Worm (Caenorhabditis elegans) whole organism, L3 larva: ENCODE data around the gene F02C12.2.

Experiments
- R02D3.7 ChIP-seq: fragments of 150-350 bp; optimal IDR thresholded peaks from 2 replicates; lab custom pipeline; 2014; ENCODE audit warnings: missing biosample characterization, missing genetic modification characterization
- aly-2 ChIP-seq: fragments of 150-350 bp; optimal IDR thresholded peaks from 2 replicates; lab custom pipeline; 2014; ENCODE audit warnings: missing biosample characterization, missing genetic modification characterization
- ceh-16 ChIP-seq: sonication (generic microtip); optimal IDR thresholded peaks from 2 replicates; lab custom pipeline; 2017; ENCODE audit warnings: missing biosample characterization, missing genetic modification characterization
- ceh-82 ChIP-seq: fragments of 150-350 bp; optimal IDR thresholded peaks from 2 replicates; lab custom pipeline; 2014; ENCODE audit warnings: missing biosample characterization, missing genetic modification characterization
- ceh-9 ChIP-seq: sonication (generic microtip); optimal IDR thresholded peaks from 2 replicates; lab custom pipeline; 2018; ENCODE audit warnings: missing biosample characterization, missing genetic modification characterization
- daf-12 ChIP-seq: fragments of 150-350 bp; optimal IDR thresholded peaks from 2 replicates; lab custom pipeline; 2014; ENCODE audit warnings: missing biosample characterization, missing genetic modification reagents, missing genetic modification characterization
- egl-27 ChIP-seq: sonication (generic microtip); optimal IDR thresholded peaks from 4 replicates; lab custom pipeline; 2017; ENCODE audit warnings: missing biosample characterization, missing genetic modification reagents, missing genetic modification characterization
- egl-5 ChIP-seq: fragments of 150-350 bp; optimal IDR thresholded peaks from 2 replicates; lab custom pipeline; 2017; ENCODE audit warnings: missing biosample characterization, missing genetic modification reagents, missing genetic modification characterization, inconsistent platforms
- elt-1 ChIP-seq: fragments of 150-350 bp; optimal IDR thresholded peaks from 2 replicates; lab custom pipeline; 2014; ENCODE audit warnings: missing biosample characterization, missing genetic modification characterization
- elt-2 ChIP-seq: sonication (generic microtip); optimal IDR thresholded peaks from 2 replicates; lab custom pipeline; 2016; ENCODE audit warnings: missing genetic modification reagents, mild to moderate bottlenecking, missing genetic modification characterization, missing compliant biosample characterization
- elt-3 ChIP-seq, 3 experiments: fragments of 150-350 bp in 1 of 3; sonication (generic microtip) in 2 of 3; optimal IDR thresholded peaks; 2 replicates in 2 of 3; 4 replicates in 1 of 3; lab custom pipeline; 2014 to 2017; ENCODE audit warnings: missing biosample characterization in 3 of 3, missing genetic modification characterization in 3 of 3
- fkh-10 ChIP-seq: sonication (generic microtip); optimal IDR thresholded peaks from 2 replicates; lab custom pipeline; 2017; ENCODE audit warnings: missing biosample characterization, missing genetic modification reagents, missing genetic modification characterization
- fos-1 ChIP-seq: fragments of 150-350 bp; optimal IDR thresholded peaks from 2 replicates; lab custom pipeline; 2014; ENCODE audit warnings: missing biosample characterization, missing genetic modification characterization
- hmg-11 ChIP-seq: sonication (generic microtip); optimal IDR thresholded peaks from 2 replicates; lab custom pipeline; 2016; ENCODE audit warnings: missing genetic modification characterization, missing compliant biosample characterization
- jun-1 ChIP-seq: fragments of 150-350 bp; optimal IDR thresholded peaks from 2 replicates; lab custom pipeline; 2014; ENCODE audit warnings: missing biosample characterization, missing genetic modification reagents, missing genetic modification characterization
- lin-15B ChIP-seq: fragments of 150-350 bp; optimal IDR thresholded peaks from 2 replicates; lab custom pipeline; 2014; ENCODE audit warnings: missing biosample characterization, missing genetic modification characterization
- lin-39 ChIP-seq: fragments of 150-350 bp; optimal IDR thresholded peaks from 2 replicates; lab custom pipeline; 2018; ENCODE audit warnings: missing biosample characterization, missing genetic modification reagents, missing genetic modification characterization
- lsy-12 ChIP-seq: sonication (generic microtip); optimal IDR thresholded peaks from 2 replicates; lab custom pipeline; 2016; ENCODE audit warnings: mild to moderate bottlenecking, missing genetic modification characterization, missing compliant biosample characterization
- mml-1 ChIP-seq: fragments of 150-350 bp; sonication (generic microtip); optimal IDR thresholded peaks from 3 replicates; lab custom pipeline; 2014; ENCODE audit warnings: missing biosample characterization, missing genetic modification characterization
- nfya-1 ChIP-seq: sonication (generic microtip); optimal IDR thresholded peaks from 2 replicates; lab custom pipeline; 2017; ENCODE audit warnings: missing genetic modification characterization, mild to moderate bottlenecking, missing compliant biosample characterization, antibody characterized with exemption, moderate library complexity; ENCODE audit not compliant: insufficient read depth
- nhr-11 ChIP-seq: fragments of 150-350 bp; optimal IDR thresholded peaks from 2 replicates; lab custom pipeline; 2014; ENCODE audit warnings: missing biosample characterization, missing genetic modification characterization
- nhr-12 ChIP-seq: fragments of 150-350 bp; optimal IDR thresholded peaks from 2 replicates; lab custom pipeline; 2014; ENCODE audit warnings: missing biosample characterization, missing genetic modification characterization
- nhr-23 ChIP-seq: fragments of 150-350 bp; optimal IDR thresholded peaks from 2 replicates; lab custom pipeline; 2014; ENCODE audit warnings: missing biosample characterization, missing genetic modification reagents, missing genetic modification characterization
- nhr-25 ChIP-seq: sonication (generic microtip); optimal IDR thresholded peaks from 2 replicates; lab custom pipeline; 2017; ENCODE audit warnings: missing biosample characterization, missing genetic modification characterization
- nhr-43 ChIP-seq: sonication (generic microtip); optimal IDR thresholded peaks from 2 replicates; lab custom pipeline; 2016; ENCODE audit warnings: mild to moderate bottlenecking, missing genetic modification characterization, missing compliant biosample characterization; ENCODE audit not compliant: poor library complexity, severe bottlenecking
- pha-4 ChIP-seq: fragments of 150-350 bp; optimal IDR thresholded peaks from 2 replicates; lab custom pipeline; 2014; ENCODE audit warnings: missing biosample characterization, missing genetic modification reagents, missing genetic modification characterization
- skn-1 ChIP-seq: fragments of 150-350 bp; optimal IDR thresholded peaks from 2 replicates; lab custom pipeline; 2014; ENCODE audit warnings: missing biosample characterization, missing genetic modification characterization
- tbx-2 ChIP-seq: sonication (generic microtip); optimal IDR thresholded peaks from 2 replicates; lab custom pipeline; 2016; ENCODE audit warnings: mild to moderate bottlenecking, missing genetic modification characterization, missing compliant biosample characterization
- unc-39 ChIP-seq: sonication (generic microtip); optimal IDR thresholded peaks from 4 replicates; lab custom pipeline; 2017; ENCODE audit warnings: missing biosample characterization, missing genetic modification characterization
- unc-62 ChIP-seq: fragments of 150-350 bp; sonication (generic microtip); optimal IDR thresholded peaks from 4 replicates; lab custom pipeline; 2014; ENCODE audit warnings: missing biosample characterization, missing genetic modification reagents, missing genetic modification characterization
- zag-1 ChIP-seq: fragments of 150-350 bp; optimal IDR thresholded peaks from 2 replicates; lab custom pipeline; 2014; ENCODE audit warnings: missing biosample characterization, missing genetic modification characterization
- ztf-11 ChIP-seq: fragments of 150-350 bp; optimal IDR thresholded peaks from 2 replicates; lab custom pipeline; 2014; ENCODE audit warnings: missing biosample characterization, missing genetic modification characterization

Gene F02C12.2

DNA sequence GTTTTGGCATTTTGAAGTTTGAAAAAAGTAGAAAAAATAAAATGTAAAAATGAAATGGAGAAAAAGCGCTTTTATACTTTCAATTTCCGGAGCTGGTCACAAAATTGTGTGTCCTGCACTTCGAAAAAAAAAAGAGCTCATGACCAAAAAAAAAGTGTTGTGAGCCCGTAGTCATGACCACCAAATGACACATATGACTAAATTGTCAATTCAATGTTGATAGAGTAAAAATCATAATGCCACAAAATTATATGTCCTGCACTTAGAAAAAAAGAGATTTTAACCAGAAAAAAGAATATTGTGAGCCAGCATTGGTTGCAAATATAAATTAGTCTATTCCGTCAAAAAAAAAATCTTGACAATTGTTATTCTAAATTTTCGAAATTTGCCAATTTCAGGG, at the start of gene F02C12.2:
Gene F02C12.2, minus strand, starts transcription at position 101 of the 400 bp plus-strand sequence.
- no peak for TF ChIP-seq elt-3 (tag; optimal IDR thresholded peaks at IDR 0.05; lab: Kevin White, UChicago)
- TF ChIP-seq, all 47 proteins: peak for 0

DNA sequence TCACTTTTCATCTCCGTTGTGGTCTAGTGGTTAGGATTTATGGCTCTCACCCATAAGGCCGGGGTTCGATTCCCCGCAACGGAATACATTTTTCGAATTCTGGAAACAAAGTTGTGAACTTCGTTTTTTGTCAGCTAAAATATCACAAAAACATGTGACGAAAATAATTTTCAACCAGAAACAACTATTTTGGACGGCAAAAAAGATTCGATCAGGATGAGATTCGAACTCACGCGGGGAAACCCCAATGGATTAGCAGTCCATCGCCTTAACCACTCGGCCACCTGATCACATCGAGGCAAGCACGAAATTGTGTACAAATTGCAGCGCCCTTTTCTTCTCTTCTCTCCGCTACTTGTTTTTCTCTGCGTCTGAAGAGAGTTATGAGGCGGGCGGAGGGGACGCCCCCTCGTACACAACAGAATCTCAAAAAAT, 49.6 kb upstream of the F02C12.2 start:
- TF ChIP-seq lin-39 (tag; lab: Kevin White, UChicago), result peak; percentile 11
- peak; percentile 84 for TF ChIP-seq lsy-12
- peak; percentile 67 for TF ChIP-seq nfya-1 (tag; lab: Kevin White, UChicago)
- TF ChIP-seq nhr-43 (tag; lab: Kevin White, UChicago), result peak; percentile 25
- TF ChIP-seq lin-15B (tag; lab: Kevin White, UChicago), result peak; percentile 2
- TF ChIP-seq ceh-82 (tag; lab: Kevin White, UChicago), result peak; percentile 18
- TF ChIP-seq tbx-2 (tag; lab: Kevin White, UChicago), result peak; percentile 68
- peak; percentile 71 for TF ChIP-seq skn-1 (tag; lab: Kevin White, UChicago)
- TF ChIP-seq nhr-23 (tag; lab: Kevin White, UChicago), result peak; percentile 52
- TF ChIP-seq nhr-25 (tag; lab: Kevin White, UChicago), result peak; percentile 11
- peak; percentile 39 for TF ChIP-seq egl-5 (tag; lab: Kevin White, UChicago)
- peak; percentile 62 for TF ChIP-seq elt-2
- TF ChIP-seq pha-4 (tag; lab: Kevin White, UChicago), result peak; percentile 17
- TF ChIP-seq hmg-11 (tag; lab: Kevin White, UChicago), result peak; percentile 88

DNA sequence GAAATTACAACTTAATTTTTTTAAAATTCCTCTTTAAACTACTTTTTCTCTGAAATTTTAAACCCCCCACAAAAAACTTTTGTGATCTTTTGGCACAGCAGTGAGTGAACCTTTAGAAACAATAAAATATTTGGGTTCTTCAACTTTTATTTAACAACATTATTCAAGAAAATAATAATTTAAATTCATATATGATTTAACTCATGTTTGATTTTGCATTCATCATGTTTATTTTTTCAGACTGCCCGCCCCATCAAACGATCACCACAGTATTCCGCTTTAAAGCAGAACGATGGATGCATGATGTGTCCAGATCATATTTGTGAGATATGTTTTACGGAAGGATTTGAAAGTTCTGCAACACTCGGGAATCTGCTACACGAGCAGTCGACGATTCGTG, 47.3 kb upstream of the F02C12.2 start, which contains the start of gene set-8:
Gene set-8, plus strand, starts transcription at position 301 of the 400 bp plus-strand sequence.
- no peak for TF ChIP-seq R02D3.7 (tag; lab: Kevin White, UChicago)
- no peak for TF ChIP-seq pha-4 (tag; lab: Kevin White, UChicago)
- TF ChIP-seq nhr-23 (tag; lab: Kevin White, UChicago), result no peak
- no peak for TF ChIP-seq egl-27 (tag; lab: Kevin White, UChicago)
- TF ChIP-seq skn-1 (tag; lab: Kevin White, UChicago), result no peak
- no peak for TF ChIP-seq nhr-11 (tag; lab: Kevin White, UChicago)
- TF ChIP-seq daf-12, result no peak
- TF ChIP-seq ztf-11, result no peak
- TF ChIP-seq ceh-9 (tag; lab: Kevin White, UChicago), result no peak
- no peak for TF ChIP-seq aly-2 (tag; lab: Kevin White, UChicago)

DNA sequence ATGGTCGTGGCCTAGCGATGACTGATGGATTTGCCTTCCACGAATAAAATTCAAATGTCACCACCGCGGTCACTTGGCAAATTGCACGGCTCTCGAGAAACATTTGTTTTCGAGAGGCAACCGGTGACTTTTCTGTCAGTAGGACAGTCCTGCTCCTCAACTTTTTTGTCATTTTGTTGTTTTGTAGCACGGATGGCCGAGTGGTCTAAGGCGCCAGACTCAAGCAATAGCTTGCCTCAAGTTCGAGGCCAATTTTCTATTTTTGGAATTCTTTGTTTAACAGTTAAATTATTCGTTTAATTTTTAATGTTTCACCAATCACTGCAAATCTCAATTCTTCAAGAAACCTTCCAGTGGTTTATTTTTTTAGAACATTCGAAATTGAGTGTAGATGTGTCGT, 45.1 kb upstream of the F02C12.2 start:
- TF ChIP-seq zag-1 (tag; lab: Kevin White, UChicago) (no peak), fkh-10 (GFP tag; lab: Kevin White, UChicago) (no peak), ceh-16 (no peak), fos-1 (tag; lab: Kevin White, UChicago) (no peak), unc-39 (tag; lab: Kevin White, UChicago) (no peak), ceh-82 (tag; lab: Kevin White, UChicago) (no peak), unc-62 (GFP tag; lab: Kevin White, UChicago) (no peak), skn-1 (tag; lab: Kevin White, UChicago) (no peak)

- TF ChIP-seq lin-39 (tag; lab: Kevin White, UChicago), result no peak
- TF ChIP-seq aly-2 (tag; lab: Kevin White, UChicago), result no peak
- no peak for TF ChIP-seq unc-39 (tag; lab: Kevin White, UChicago)
- no peak for TF ChIP-seq ceh-82 (tag; lab: Kevin White, UChicago)
- TF ChIP-seq nhr-43 (tag; lab: Kevin White, UChicago), result no peak
- no peak for TF ChIP-seq elt-1 (tag; lab: Kevin White, UChicago)
- no peak for TF ChIP-seq egl-27 (tag; lab: Kevin White, UChicago)
- TF ChIP-seq elt-3 (tag; optimal IDR thresholded peaks at IDR 0.05; lab: Kevin White, UChicago), result no peak
- no peak for TF ChIP-seq ceh-16
- no peak for TF ChIP-seq mml-1
- TF ChIP-seq ztf-11, result no peak
- no peak for TF ChIP-seq nhr-12
- TF ChIP-seq jun-1 (tag; lab: Kevin White, UChicago), result no peak
- TF ChIP-seq, all 47 proteins: peak for 0
Observed at ce11 chrX:13443283-13443682, 44.2 kb upstream of the F02C12.2 start.
